Fruit fly (Drosophila melanogaster) whole organism, prepupa: Measurements from ENCODE around the gene ninaA.

ENCODE experiments used
- Blimp-1 ChIP-seq: fragments of 200-800 bp; sonication (Bioruptor generic); optimal IDR thresholded peaks from 3 replicates; lab custom pipeline; 2017; ENCODE audit warnings: missing biosample characterization, missing genetic modification characterization, mild to moderate bottlenecking, moderate library complexity, missing genetic modification reagents
- CG10631 ChIP-seq: fragments of 200-800 bp; sonication (Bioruptor generic); optimal IDR thresholded peaks from 2 replicates; lab custom pipeline; 2016; ENCODE audit warnings: missing biosample characterization, missing genetic modification characterization
- CG11762 ChIP-seq: fragments of 200-800 bp; sonication (Bioruptor generic); optimal IDR thresholded peaks from 3 replicates; lab custom pipeline; 2016; ENCODE audit warnings: missing biosample characterization, missing genetic modification characterization; ENCODE audit not compliant: insufficient read depth
- CG11902 ChIP-seq: fragments of 200-800 bp; sonication (Bioruptor generic); optimal IDR thresholded peaks from 3 replicates; lab custom pipeline; 2016; ENCODE audit warnings: missing biosample characterization, missing genetic modification characterization
- CG15336 ChIP-seq: fragments of 200-800 bp; sonication (Bioruptor generic); IDR thresholded peaks from 2 replicates; pipeline ENCODE4 v1.3.6; 2022; ENCODE audit warnings: missing biosample characterization, missing genetic modification characterization
- CG16779 ChIP-seq: fragments of 200-800 bp; sonication (Bioruptor generic); optimal IDR thresholded peaks from 3 replicates; lab custom pipeline; 2017; ENCODE audit warnings: missing biosample characterization, mild to moderate bottlenecking, missing genetic modification characterization
- CG31627 ChIP-seq: fragments of 200-800 bp; sonication (Bioruptor generic); optimal IDR thresholded peaks from 3 replicates; lab custom pipeline; 2016; ENCODE audit warnings: missing biosample characterization, missing genetic modification characterization
- CG32006 ChIP-seq: fragments of 200-800 bp; sonication (Bioruptor generic); optimal IDR thresholded peaks from 3 replicates; lab custom pipeline; 2017; ENCODE audit warnings: missing biosample characterization, mild to moderate bottlenecking, missing genetic modification characterization
- CG34406 ChIP-seq: fragments of 200-800 bp; sonication (Bioruptor generic); optimal IDR thresholded peaks from 3 replicates; lab custom pipeline; 2016; ENCODE audit warnings: missing biosample characterization, missing genetic modification characterization
- CG3919 ChIP-seq: fragments of 200-800 bp; sonication (Bioruptor generic); optimal IDR thresholded peaks from 3 replicates; lab custom pipeline; 2016; ENCODE audit warnings: missing biosample characterization, missing genetic modification characterization
- CG6163 ChIP-seq: fragments of 200-800 bp; sonication (Bioruptor generic); IDR thresholded peaks from 3 replicates; pipeline ENCODE4 v1.3.6; 2022; ENCODE audit warnings: missing biosample characterization, missing genetic modification characterization
- CG6276 ChIP-seq: fragments of 200-800 bp; sonication (Bioruptor generic); optimal IDR thresholded peaks from 2 replicates; lab custom pipeline; 2017; ENCODE audit warnings: missing biosample characterization, mild to moderate bottlenecking, missing genetic modification characterization
- CG6792 ChIP-seq: fragments of 200-800 bp; sonication (Bioruptor generic); optimal IDR thresholded peaks from 3 replicates; lab custom pipeline; 2016; ENCODE audit warnings: missing biosample characterization, missing genetic modification characterization
- CG6808 ChIP-seq: fragments of 200-800 bp; sonication (Bioruptor generic); optimal IDR thresholded peaks from 3 replicates; lab custom pipeline; 2017; ENCODE audit warnings: missing biosample characterization, missing genetic modification characterization, mild to moderate bottlenecking, moderate library complexity, missing genetic modification reagents
- CG6854 ChIP-seq: fragments of 200-800 bp; sonication (Bioruptor generic); optimal IDR thresholded peaks from 2 replicates; lab custom pipeline; 2017; ENCODE audit warnings: missing biosample characterization, mild to moderate bottlenecking, missing genetic modification characterization
- CG8119 ChIP-seq: fragments of 200-800 bp; sonication (Bioruptor generic); IDR thresholded peaks from 3 replicates; pipeline ENCODE4 v1.3.6; 2022; ENCODE audit warnings: missing biosample characterization, missing genetic modification characterization
- CG8632 ChIP-seq: fragments of 200-800 bp; sonication (Bioruptor generic); optimal IDR thresholded peaks from 3 replicates; lab custom pipeline; 2016; ENCODE audit warnings: missing biosample characterization, missing genetic modification characterization
- CG9139 ChIP-seq: fragments of 200-800 bp; sonication (Bioruptor generic); optimal IDR thresholded peaks from 3 replicates; lab custom pipeline; 2017; ENCODE audit warnings: missing biosample characterization, mild to moderate bottlenecking, missing genetic modification characterization
- Eip75B ChIP-seq: fragments of 200-800 bp; sonication (Bioruptor generic); optimal IDR thresholded peaks from 3 replicates; lab custom pipeline; 2016; ENCODE audit warnings: missing biosample characterization, missing genetic modification characterization
- Eip78C ChIP-seq: fragments of 200-800 bp; sonication (Bioruptor generic); peaks from one replicate; lab custom pipeline; 2016; ENCODE audit warnings: missing biosample characterization, missing genetic modification characterization
- Eip93F ChIP-seq: fragments of 200-800 bp; sonication (Bioruptor generic); optimal IDR thresholded peaks from 2 replicates; lab custom pipeline; 2016; ENCODE audit warnings: missing biosample characterization, mild to moderate bottlenecking, missing genetic modification characterization
- Ets21C ChIP-seq: fragments of 200-800 bp; sonication (Bioruptor generic); optimal IDR thresholded peaks from 3 replicates; lab custom pipeline; 2016; ENCODE audit warnings: missing biosample characterization, missing genetic modification characterization
- Ets96B ChIP-seq: fragments of 200-800 bp; optimal IDR thresholded peaks from 2 replicates; lab custom pipeline; 2019; ENCODE audit warnings: missing biosample characterization, mild to moderate bottlenecking, missing genetic modification characterization, moderate library complexity
- Hr38 ChIP-seq: sonication (Bioruptor generic); optimal IDR thresholded peaks from 2 replicates; lab custom pipeline; 2016; ENCODE audit warnings: missing biosample characterization, missing genetic modification characterization
- Lpt ChIP-seq: fragments of 200-800 bp; sonication (Bioruptor generic); optimal IDR thresholded peaks from 3 replicates; lab custom pipeline; 2016; ENCODE audit warnings: missing biosample characterization, missing genetic modification characterization
- OdsH ChIP-seq: fragments of 200-800 bp; sonication (Bioruptor generic); optimal IDR thresholded peaks from 3 replicates; lab custom pipeline; 2016; ENCODE audit warnings: missing biosample characterization, missing genetic modification characterization
- Smox ChIP-seq: fragments of 200-800 bp; sonication (Bioruptor generic); optimal IDR thresholded peaks from 3 replicates; lab custom pipeline; 2016; ENCODE audit warnings: missing biosample characterization, missing genetic modification characterization
- Sox14 ChIP-seq: fragments of 200-800 bp; sonication (Bioruptor generic); optimal IDR thresholded peaks from 3 replicates; lab custom pipeline; 2016; ENCODE audit warnings: missing biosample characterization, missing genetic modification characterization
- Sox15 ChIP-seq: fragments of 200-800 bp; sonication (Bioruptor generic); optimal IDR thresholded peaks from 3 replicates; lab custom pipeline; 2016; ENCODE audit warnings: missing biosample characterization, missing genetic modification characterization
- achi ChIP-seq: fragments of 200-800 bp; sonication (Bioruptor generic); optimal IDR thresholded peaks from 3 replicates; lab custom pipeline; 2016; ENCODE audit warnings: missing biosample characterization, missing genetic modification characterization
- dac ChIP-seq: fragments of 200-800 bp; sonication (Bioruptor generic); optimal IDR thresholded peaks from 2 replicates; lab custom pipeline; 2017; ENCODE audit warnings: missing biosample characterization, mild to moderate bottlenecking, missing genetic modification characterization
- eg ChIP-seq: fragments of 200-800 bp; sonication (Bioruptor generic); IDR thresholded peaks from 3 replicates; pipeline ENCODE4 v1.3.6; 2022; ENCODE audit warnings: missing biosample characterization, missing genetic modification characterization
- esn ChIP-seq: fragments of 200-800 bp; sonication (Bioruptor generic); optimal IDR thresholded peaks from 2 replicates; lab custom pipeline; 2016; ENCODE audit warnings: missing biosample characterization, mild to moderate bottlenecking, missing genetic modification characterization, moderate library complexity
- fd59A ChIP-seq: fragments of 200-800 bp; sonication (Bioruptor generic); optimal IDR thresholded peaks from 2 replicates; lab custom pipeline; 2017; ENCODE audit warnings: missing biosample characterization, mild to moderate bottlenecking, missing genetic modification characterization, missing genetic modification reagents
- fd85E ChIP-seq: fragments of 200-800 bp; sonication (Bioruptor generic); optimal IDR thresholded peaks from 3 replicates; lab custom pipeline; 2016; ENCODE audit warnings: missing biosample characterization, missing genetic modification characterization
- lz ChIP-seq: fragments of 200-800 bp; sonication (Bioruptor generic); optimal IDR thresholded peaks from 3 replicates; lab custom pipeline; 2016; ENCODE audit warnings: missing biosample characterization, missing genetic modification characterization
- net ChIP-seq: fragments of 200-800 bp; sonication (Bioruptor generic); optimal IDR thresholded peaks from 3 replicates; lab custom pipeline; 2016; ENCODE audit warnings: missing biosample characterization, missing genetic modification characterization
- spab ChIP-seq: fragments of 200-800 bp; sonication (Bioruptor generic); optimal IDR thresholded peaks from 2 replicates; lab custom pipeline; 2017; ENCODE audit warnings: missing biosample characterization, mild to moderate bottlenecking, missing genetic modification characterization, missing genetic modification reagents
- ss ChIP-seq, 2 experiments: fragments of 200-800 bp; sonication (Bioruptor generic); optimal IDR thresholded peaks; 2 replicates in 1 of 2; 3 replicates in 1 of 2; lab custom pipeline; 2017 to 2018; ENCODE audit warnings: mild to moderate bottlenecking in 2 of 2, missing biosample characterization in 2 of 2, missing genetic modification characterization in 2 of 2, moderate library complexity in 1 of 2
- svp ChIP-seq: fragments of 200-800 bp; sonication (Bioruptor generic); peaks from one replicate; lab custom pipeline; 2016; ENCODE audit warnings: missing biosample characterization, missing genetic modification characterization
- topi ChIP-seq: fragments of 200-800 bp; sonication (Bioruptor generic); optimal IDR thresholded peaks from 3 replicates; lab custom pipeline; 2016; ENCODE audit warnings: missing biosample characterization, missing genetic modification characterization
- vri ChIP-seq: fragments of 200-800 bp; sonication (Bioruptor generic); optimal IDR thresholded peaks from 3 replicates; lab custom pipeline; 2016; ENCODE audit warnings: missing biosample characterization, mild to moderate bottlenecking, missing genetic modification characterization

ninaA gene

DNA sequence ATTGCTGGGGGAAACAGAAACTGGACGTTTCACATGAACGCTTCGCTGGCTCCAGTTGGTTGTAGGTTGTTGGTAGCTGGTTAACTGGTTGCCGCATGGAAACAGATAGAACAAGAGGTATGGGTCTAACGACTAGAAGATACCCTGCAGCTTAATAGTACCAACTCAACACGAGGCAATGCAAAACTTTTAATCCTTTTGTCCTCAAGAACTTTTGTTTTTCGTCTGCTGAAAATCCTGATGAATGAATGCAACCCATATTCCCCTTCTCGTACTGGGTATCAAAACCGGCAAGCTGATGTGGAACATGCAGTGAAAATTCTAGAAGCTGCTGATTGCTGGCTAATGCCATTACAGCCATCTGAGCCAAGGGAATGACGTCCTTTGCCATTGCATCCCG is 39.1 kb upstream of the ninaA start (continued):
- TF ChIP-seq achi (GFP tag; lab: Kevin White, UChicago), result peak; percentile 66
- TF ChIP-seq CG10631, result peak; percentile 82
- TF ChIP-seq CG6808 (GFP tag; lab: Kevin White, UChicago), result peak; percentile 33
- TF ChIP-seq Eip93F (GFP tag; lab: Kevin White, UChicago), result no peak
- peak; percentile 77 for TF ChIP-seq net
- peak; percentile 88 for TF ChIP-seq Sox14 (GFP tag; lab: Kevin White, UChicago)
- TF ChIP-seq fd59A, result peak; percentile 79
- TF ChIP-seq CG9139 (GFP tag; lab: Kevin White, UChicago), result no peak
- TF ChIP-seq dac, result peak; percentile 90
- TF ChIP-seq CG6854, result no peak
- TF ChIP-seq CG15336, result peak; percentile 90
- peak; percentile 35 for TF ChIP-seq CG31627
- TF ChIP-seq OdsH (GFP tag; lab: Kevin White, UChicago), result no peak
- no peak for TF ChIP-seq Ets96B (tag; lab: Kevin White, UChicago)
- peak; percentile 88 for TF ChIP-seq Eip75B
- peak; percentile 50 for TF ChIP-seq CG6792
- peak; percentile 74 for TF ChIP-seq esn (GFP tag; lab: Kevin White, UChicago)

- TF ChIP-seq Eip78C (peak; percentile 29), dac (no peak)
These were observed 38.3 kb upstream of the ninaA start for dm6 chr2L:838786-839185.

dm6 chr2L:840022-840421 is 37.1 kb upstream of the ninaA start:
- TF ChIP-seq CG32006 (GFP tag; lab: Kevin White, UChicago) (no peak), ss (GFP tag; optimal IDR thresholded peaks at IDR 0.05; lab: Kevin White, UChicago) (peak in 1 of 2 experiments; percentile 14), CG9139 (GFP tag; lab: Kevin White, UChicago) (peak; percentile 25), svp (GFP tag; lab: Kevin White, UChicago) (peak; percentile 82)

DNA sequence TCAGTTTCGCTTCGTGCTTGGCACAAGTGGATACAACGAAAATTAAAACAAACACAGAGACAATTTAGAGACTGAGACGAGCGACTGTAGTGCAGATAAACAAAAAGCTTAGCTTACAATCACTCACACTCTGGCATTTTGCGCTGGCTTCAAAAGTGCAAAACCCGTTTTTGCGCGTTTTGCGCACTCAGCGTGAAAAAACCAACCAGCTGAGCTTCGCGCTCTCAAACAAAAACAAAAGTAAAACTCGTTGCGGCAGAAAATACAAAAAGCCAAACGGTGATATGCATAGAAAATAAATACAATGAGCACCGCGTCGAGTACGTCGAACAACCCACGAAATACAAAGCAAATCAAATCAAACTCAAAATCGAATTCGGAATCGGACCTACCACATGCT is 36.4 kb upstream of the ninaA start:
- TF ChIP-seq Blimp-1 (GFP tag; lab: Kevin White, UChicago) (peak; percentile 12), CG8119 (GFP tag; lab: Robert Waterston, UW) (peak; percentile 58; the same call in 1 of the 3 replicates), CG6276 (GFP tag; lab: Kevin White, UChicago) (peak; percentile 29), CG3919 (no peak), ss (GFP tag; optimal IDR thresholded peaks at IDR 0.05; lab: Kevin White, UChicago) (peak in 1 of 2 experiments; percentile 9), Eip78C (peak; percentile 49), Ets96B (tag; lab: Kevin White, UChicago) (no peak), spab (GFP tag; lab: Kevin White, UChicago) (no peak), fd59A (no peak), CG6163 (GFP tag; lab: Robert Waterston, UW) (peak; percentile 19; the same call in 1 of the 3 replicates), eg (peak; percentile 26; the same call in 1 of the 3 replicates)

dm6 chr2L:841708-842107 is 35.4 kb upstream of the ninaA start:
- TF ChIP-seq CG11902 (GFP tag; lab: Kevin White, UChicago), result peak; percentile 92
- peak; percentile 96 for TF ChIP-seq CG3919
- TF ChIP-seq fd59A, result peak; percentile 94
- TF ChIP-seq achi (GFP tag; lab: Kevin White, UChicago), result peak; percentile 94
- TF ChIP-seq CG6808 (GFP tag; lab: Kevin White, UChicago), result peak; percentile 95
- TF ChIP-seq net, result peak; percentile 95
- TF ChIP-seq CG16779 (tag; lab: Kevin White, UChicago), result peak; percentile 86
- peak; percentile 97 for TF ChIP-seq CG31627
- peak; percentile 96 for TF ChIP-seq Smox
- peak; percentile 91 for TF ChIP-seq CG11762
- TF ChIP-seq Hr38 (GFP tag; lab: Kevin White, UChicago), result peak; percentile 60
- TF ChIP-seq CG8632 (GFP tag; lab: Kevin White, UChicago), result peak; percentile 94
- peak; percentile 88 for TF ChIP-seq lz
- peak; percentile 86 for TF ChIP-seq CG6276 (GFP tag; lab: Kevin White, UChicago)
- TF ChIP-seq topi (GFP tag; lab: Kevin White, UChicago), result peak; percentile 97
- peak; percentile 87 for TF ChIP-seq Sox15 (GFP tag; lab: Kevin White, UChicago)
- peak; percentile 99 for TF ChIP-seq svp (GFP tag; lab: Kevin White, UChicago)
- TF ChIP-seq Sox14 (GFP tag; lab: Kevin White, UChicago), result peak; percentile 98
- TF ChIP-seq dac, result peak; percentile 79
- TF ChIP-seq Ets21C, result peak; percentile 95
- peak; percentile 94 to 95 for TF ChIP-seq ss (GFP tag; optimal IDR thresholded peaks at IDR 0.05; lab: Kevin White, UChicago)
- TF ChIP-seq vri, result peak; percentile 96
- peak; percentile 91 for TF ChIP-seq Blimp-1 (GFP tag; lab: Kevin White, UChicago)
- TF ChIP-seq Lpt (GFP tag; lab: Kevin White, UChicago), result peak; percentile 92
- peak; percentile 99 for TF ChIP-seq Eip78C
- TF ChIP-seq spab (GFP tag; lab: Kevin White, UChicago), result peak; percentile 94
- peak; percentile 98 for TF ChIP-seq esn (GFP tag; lab: Kevin White, UChicago)
- peak; percentile 82 for TF ChIP-seq fd85E (GFP tag; lab: Kevin White, UChicago)
- peak; percentile 95 for TF ChIP-seq Eip75B
- peak; percentile 95 for TF ChIP-seq CG34406
